Fruit fly (Drosophila melanogaster) Kc167 (cell line): ENCODE data around the gene CG42729.

Experiments
- Myc ChIP-seq: fragments of >200 bp; optimal IDR thresholded peaks from 2 replicates; lab custom pipeline; 2017; ENCODE audit warnings: missing external identifiers
- Sin3A ChIP-seq: fragments of >200 bp; optimal IDR thresholded peaks from 2 replicates; lab custom pipeline; 2018; ENCODE audit warnings: missing external identifiers
- h ChIP-seq: fragments of >200 bp; optimal IDR thresholded peaks from 3 replicates; lab custom pipeline; 2018; ENCODE audit warnings: missing external identifiers
- insv ChIP-seq: fragments of >200 bp; optimal IDR thresholded peaks from 3 replicates; lab custom pipeline; 2018; ENCODE audit warnings: missing external identifiers
- psq ChIP-seq: fragments of >200 bp; optimal IDR thresholded peaks from 2 replicates; lab custom pipeline; 2017; ENCODE audit warnings: missing external identifiers

DNA sequence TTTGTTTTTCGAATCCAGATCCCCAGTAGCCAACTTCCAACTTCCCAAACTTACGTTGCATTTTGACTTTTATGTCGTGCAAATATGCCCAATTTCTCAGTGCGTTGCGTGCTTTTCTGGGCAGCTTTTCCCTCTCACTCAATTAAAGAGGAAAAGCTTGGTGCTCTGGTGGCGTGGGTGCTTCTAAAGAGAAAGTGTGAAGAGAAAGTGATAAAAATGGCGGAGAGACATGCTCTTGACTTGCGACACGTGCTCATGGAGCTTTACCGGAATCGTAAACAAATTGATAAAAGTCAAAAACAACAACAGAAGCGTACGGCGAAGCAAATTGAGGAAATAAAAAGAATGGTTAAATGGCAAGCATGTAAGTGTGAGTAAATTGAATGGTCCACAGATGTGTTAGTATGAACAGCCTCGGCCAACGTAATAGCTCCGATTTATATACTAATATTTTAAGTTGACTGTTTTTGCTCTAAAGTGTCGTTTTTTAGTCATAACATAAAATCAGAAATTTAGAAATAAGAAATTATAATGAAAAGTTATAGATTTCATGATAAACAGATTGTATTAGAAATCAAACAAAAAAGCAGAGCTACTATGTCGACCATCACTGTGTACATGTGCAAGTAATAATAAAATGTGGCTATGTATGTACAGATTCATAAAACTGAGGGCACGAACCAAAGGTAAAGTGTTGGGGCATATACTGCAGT, 33.3 kb downstream of the CG42729 start:
- TF ChIP-seq Myc (lab: Kevin White, UChicago) (no peak), psq (no peak), insv (lab: Kevin White, UChicago) (no peak), Sin3A (lab: Kevin White, UChicago) (no peak), h (lab: Kevin White, UChicago) (no peak)
